Worm (Caenorhabditis elegans): ENCODE data around the gene syx-5.

The syx-5 gene

ce11 chrV:11736896-11737295 is 27.8 kb upstream of the syx-5 start, which contains the start of gene spe-42:
TSS of gene spe-42 (minus strand) at chrV:11736996.
- TF ChIP-seq snpc-4 (tag; optimal IDR thresholded peaks at IDR 0.05) (no peak), lim-7 (GFP tag; IDR thresholded peaks at IDR 0.05) (no peak)

DNA sequence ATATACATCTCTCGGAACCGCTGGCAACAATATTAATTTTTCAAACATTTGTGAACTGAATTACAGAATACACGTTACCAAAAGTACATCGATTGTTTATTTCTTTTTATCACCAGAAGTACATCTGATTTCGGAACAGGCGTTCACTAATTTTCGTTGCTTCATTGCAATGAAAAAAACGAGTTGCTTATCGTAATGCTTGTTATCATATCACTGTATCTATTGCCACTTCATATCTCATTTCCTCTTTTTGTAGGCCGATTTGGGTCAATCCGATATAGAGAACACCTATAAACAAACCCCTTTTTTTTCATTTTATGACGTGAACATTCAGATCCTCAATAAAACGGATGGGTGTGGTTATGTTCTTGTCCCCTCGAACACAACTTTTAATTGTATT is 27.4 kb upstream of the syx-5 start:
- TF ChIP-seq nhr-111 (GFP tag; optimal IDR thresholded peaks at IDR 0.05) (no peak), ceh-44 (GFP tag; IDR thresholded peaks at IDR 0.05) (no peak), daf-16 (GFP tag; optimal IDR thresholded peaks at IDR 0.05) (no peak), daf-16 (tag; optimal IDR thresholded peaks at IDR 0.05) (no peak)

- TF ChIP-seq zag-1 (tag; optimal IDR thresholded peaks at IDR 0.05) (no peak), ceh-82 (tag; optimal IDR thresholded peaks at IDR 0.05) (no peak), egl-43 (GFP tag; IDR thresholded peaks at IDR 0.05) (no peak), nhr-48 (tag; optimal IDR thresholded peaks at IDR 0.05) (peak; percentile 55), hlh-30 (tag; optimal IDR thresholded peaks at IDR 0.05; ENCODE audit: insufficient read depth) (peak; percentile 0), mxl-3 (GFP tag; optimal IDR thresholded peaks at IDR 0.05) (peak; percentile 58), aha-1 (tag) (peak; percentile 57), nhr-28 (tag; optimal IDR thresholded peaks at IDR 0.05) (peak; percentile 75), mdl-1 (tag; optimal IDR thresholded peaks at IDR 0.05) (peak in 1 of 2 experiments; percentile 60), hlh-11 (tag; optimal IDR thresholded peaks at IDR 0.05) (peak; percentile 36), fos-1 (tag; optimal IDR thresholded peaks at IDR 0.05) (no peak), duxl-1 (tag; optimal IDR thresholded peaks at IDR 0.05; ENCODE audit: poor library complexity) (no peak)
Measured at ce11 chrV:11739820-11740219, 24.9 kb upstream of the syx-5 start, which contains the start of gene T04F3.1. TSS of gene T04F3.1 (plus strand) at chrV:11740065.

- no peak for TF ChIP-seq nhr-10 (tag; optimal IDR thresholded peaks at IDR 0.05)
- peak; percentile 32 for TF ChIP-seq aha-1 (tag)
Measured at ce11 chrV:11741078-11741477, 23.6 kb upstream of the syx-5 start.

DNA sequence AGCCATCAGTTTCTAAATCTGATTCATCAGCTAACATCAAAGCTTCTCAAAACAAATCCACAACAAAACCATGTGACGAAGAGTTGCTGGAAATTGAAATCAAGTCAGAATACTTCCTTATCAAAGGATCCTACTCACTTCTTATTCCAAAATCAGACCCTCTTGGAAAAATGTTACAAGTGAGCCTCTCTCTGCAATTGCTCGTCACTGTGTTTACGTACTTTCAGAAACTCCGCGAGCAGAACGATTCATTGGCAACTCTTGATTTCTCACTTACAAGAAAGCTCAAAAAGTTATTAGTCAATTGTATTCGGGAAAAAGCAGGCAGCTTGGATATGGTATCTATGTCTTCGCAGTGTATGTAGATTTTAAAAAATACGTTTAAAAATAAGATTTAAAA is 13.2 kb upstream of the syx-5 start:
- TF ChIP-seq mdl-1 (tag; optimal IDR thresholded peaks at IDR 0.05) (no peak), lin-38 (GFP tag; IDR thresholded peaks at IDR 0.05) (no peak), spr-1 (tag; optimal IDR thresholded peaks at IDR 0.05) (no peak), aha-1 (tag) (no peak), nhr-77 (tag; optimal IDR thresholded peaks at IDR 0.05) (no peak)

DNA sequence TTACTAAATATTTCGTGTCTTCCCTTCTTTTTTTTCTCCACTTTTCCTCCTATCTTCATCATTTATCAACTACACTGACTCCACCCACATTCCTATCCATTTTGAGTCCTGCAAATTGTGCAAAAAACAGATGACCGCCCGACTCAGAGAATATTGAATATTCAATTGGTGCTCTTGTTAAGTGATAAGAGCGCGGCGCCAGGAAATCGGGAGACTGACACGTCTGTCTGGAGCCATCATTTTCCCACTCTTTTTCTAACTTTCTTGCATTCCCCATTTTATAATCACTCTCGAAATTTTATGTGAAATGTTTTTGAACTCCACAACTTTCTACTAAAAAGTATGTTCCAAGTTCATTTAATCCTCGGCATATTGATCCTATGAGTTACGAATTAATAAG is 8.9 kb upstream of the syx-5 start:
- TF ChIP-seq F49E8.2 (tag; optimal IDR thresholded peaks at IDR 0.05; ENCODE audit: borderline replicate concordance) (no peak), hlh-11 (tag; optimal IDR thresholded peaks at IDR 0.05) (peak; percentile 51), arid-1 (GFP tag; conservative IDR thresholded peaks at IDR 0.05) (no peak), dve-1 (tag; optimal IDR thresholded peaks at IDR 0.05; ENCODE audit: insufficient read depth) (peak; percentile 14), dmd-6 (GFP tag; IDR thresholded peaks at IDR 0.05) (peak; percentile 70), nhr-28 (tag; optimal IDR thresholded peaks at IDR 0.05) (peak; percentile 55)

ce11 chrV:11757358-11757757 is 7.3 kb upstream of the syx-5 start, which contains the start of gene smoc-1:
TSS of gene smoc-1 (plus strand) at chrV:11757658.
- TF ChIP-seq ces-1 (GFP tag; optimal IDR thresholded peaks at IDR 0.05), result peak; percentile 6
- no peak for TF ChIP-seq lin-15B (tag; optimal IDR thresholded peaks at IDR 0.05)
- no peak for TF ChIP-seq lir-3 (tag; optimal IDR thresholded peaks at IDR 0.05)

ce11 chrV:11758635-11759034 is 6.1 kb upstream of the syx-5 start, which contains the start of gene T04F3.3:
TSS of gene T04F3.3 (plus strand) at chrV:11758935.
- no peak for TF ChIP-seq lin-39 (tag; optimal IDR thresholded peaks at IDR 0.05)
- TF ChIP-seq Y48G9A.11 (GFP tag; IDR thresholded peaks at IDR 0.05), result no peak
- TF ChIP-seq nhr-25 (tag; optimal IDR thresholded peaks at IDR 0.05; ENCODE audit: borderline replicate concordance, insufficient read depth), result no peak
- TF ChIP-seq vab-7 (GFP tag; IDR thresholded peaks at IDR 0.05), result no peak
- TF ChIP-seq Y105C5A.15 (GFP tag; IDR thresholded peaks at IDR 0.05), result no peak
- TF ChIP-seq tra-1 (GFP tag; IDR thresholded peaks at IDR 0.05), result no peak
- TF ChIP-seq fkh-10 (GFP tag; optimal IDR thresholded peaks at IDR 0.05), result no peak
- TF ChIP-seq mdt-29 (GFP tag; IDR thresholded peaks at IDR 0.05), result no peak
- no peak for TF ChIP-seq daf-8 (GFP tag; IDR thresholded peaks at IDR 0.05)
- TF ChIP-seq nhr-6 (tag; optimal IDR thresholded peaks at IDR 0.05), result no peak
- no peak for TF ChIP-seq gei-8 (GFP tag; optimal IDR thresholded peaks at IDR 0.05)
